Worm (Caenorhabditis elegans) whole organism, midembryonic: ENCODE data around the gene M60.6.

Experiments
- cog-1 ChIP-seq: sonication (generic microtip); optimal IDR thresholded peaks from 2 replicates; lab custom pipeline; 2016; ENCODE audit warnings: missing genetic modification characterization, missing compliant biosample characterization
- tab-1 ChIP-seq: fragments of 200-800 bp; sonication (Bioruptor generic); IDR thresholded peaks from 2 replicates; pipeline ENCODE4 v1.3.6; 2022; ENCODE audit warnings: missing genetic modification characterization, missing compliant biosample characterization
- ztf-23 ChIP-seq: fragments of 200-800 bp; sonication (Bioruptor generic); IDR thresholded peaks from 2 replicates; pipeline ENCODE4 v1.3.6; 2022; ENCODE audit warnings: missing genetic modification reagents, missing genetic modification characterization, missing compliant biosample characterization

DNA sequence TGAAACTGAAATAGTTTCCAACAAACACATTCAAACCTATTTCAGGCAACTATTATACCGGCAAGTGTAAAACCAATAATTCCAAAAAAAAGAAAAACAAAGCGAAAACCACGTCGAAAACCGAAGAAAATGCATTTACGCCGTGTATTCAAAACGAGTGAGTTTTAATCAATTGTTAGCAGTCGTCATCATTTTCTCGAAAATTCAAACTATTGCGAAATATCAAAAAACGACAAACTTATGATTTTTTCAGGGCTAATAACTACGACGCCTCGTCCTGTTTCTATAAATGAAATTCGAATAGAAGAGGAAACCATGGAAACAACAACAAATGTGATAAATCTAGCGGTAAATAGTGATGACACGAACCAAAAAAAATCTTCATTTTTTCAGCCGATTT is 33.9 kb upstream of the M60.6 start:
- TF ChIP-seq ztf-23 (GFP tag; lab: Robert Waterston, UW) (no peak), cog-1 (tag; lab: Kevin White, UChicago) (no peak), tab-1 (GFP tag; lab: Robert Waterston, UW) (no peak)
